Fruit fly (Drosophila melanogaster) whole organism: ENCODE data around the gene CG14015.

Source experiments
- CG8478 ChIP-seq: fragments of >200 bp; optimal IDR thresholded peaks from 2 replicates; lab custom pipeline; 2018; ENCODE audit warnings: inconsistent platforms
- Dll ChIP-seq: fragments of >200 bp; optimal IDR thresholded peaks from 2 replicates; lab custom pipeline; 2017
- EcR ChIP-seq, 2 experiments: fragments of >200 bp; optimal IDR thresholded peaks; 2 replicates each; lab custom pipeline; 2017; ENCODE audit warnings: missing biosample characterization in 2 of 2, missing genetic modification characterization in 2 of 2, missing genetic modification reagents in 2 of 2
- pan ChIP-seq: fragments of >200 bp; optimal IDR thresholded peaks from 2 replicates; lab custom pipeline; 2017
- psq ChIP-seq: fragments of >200 bp; optimal IDR thresholded peaks from 2 replicates; lab custom pipeline; 2017
- usp ChIP-seq: fragments of >200 bp; optimal IDR thresholded peaks from 2 replicates; lab custom pipeline; 2017; ENCODE audit warnings: missing biosample characterization, missing genetic modification characterization, mixed read lengths

DNA sequence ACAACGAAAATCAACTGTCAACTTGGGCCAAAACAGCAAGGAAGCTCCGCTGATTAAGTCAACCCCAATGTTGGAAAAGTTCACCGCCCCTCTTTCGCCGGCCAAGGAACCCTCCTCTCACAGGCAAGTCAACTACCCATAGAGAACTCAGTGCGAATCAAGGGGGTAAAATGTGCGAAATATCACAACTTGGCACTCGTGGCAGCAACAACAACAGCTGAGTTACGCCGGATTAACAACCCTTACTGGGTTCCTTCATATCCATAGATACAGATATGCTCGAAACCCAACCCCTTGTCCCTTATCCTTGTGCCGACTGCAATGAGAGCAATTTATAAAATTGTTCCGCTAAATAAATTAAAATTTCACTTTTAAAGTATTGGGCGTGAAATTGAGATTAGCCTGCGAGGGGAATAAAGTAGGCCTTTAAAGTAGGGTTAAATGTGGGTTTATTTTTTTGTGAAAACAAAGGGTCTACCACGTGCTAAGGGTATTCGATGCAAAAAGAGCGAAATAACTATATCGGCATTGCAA lies 49.8 kb downstream of the CG14015 start:
- no peak for TF ChIP-seq usp (GFP tag; lab: Kevin White, UChicago)
- no peak for TF ChIP-seq psq
- TF ChIP-seq Dll (lab: Kevin White, UChicago): no peak
- TF ChIP-seq EcR (GFP tag; optimal IDR thresholded peaks at IDR 0.05; lab: Kevin White, UChicago): no peak
- no peak for TF ChIP-seq pan (lab: Kevin White, UChicago)
- no peak for TF ChIP-seq CG8478
